Fruit fly (Drosophila melanogaster): Measurements from ENCODE around the gene Strip.

DNA sequence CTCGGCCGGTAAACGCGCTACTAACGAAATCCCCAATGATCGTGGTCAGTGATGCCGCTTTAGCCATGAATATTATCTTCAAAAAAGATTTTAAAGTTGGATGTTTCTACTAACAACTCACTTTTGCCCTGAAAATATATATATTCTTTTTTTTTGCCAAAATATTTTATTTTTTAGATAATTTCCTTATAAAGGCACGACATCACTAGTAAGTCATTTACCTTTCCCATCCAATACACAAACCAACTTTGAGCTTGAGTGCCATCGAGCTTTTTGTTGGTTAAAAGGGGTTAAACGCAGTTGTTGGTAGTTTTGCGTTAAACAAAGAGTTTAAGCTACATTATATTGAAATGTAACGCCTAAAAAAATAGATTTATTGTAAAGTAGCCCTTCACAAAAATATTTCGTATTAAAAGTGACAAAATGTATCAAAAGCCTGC is 25.6 kb downstream of the Strip start, which contains the start of gene CG14968:
- TF ChIP-seq usp (GFP tag; optimal IDR thresholded peaks at IDR 0.05) (no peak), psq (optimal IDR thresholded peaks at IDR 0.05) (no peak), EcR (GFP tag; optimal IDR thresholded peaks at IDR 0.05) (no peak), CG8478 (optimal IDR thresholded peaks at IDR 0.05) (no peak), pan (optimal IDR thresholded peaks at IDR 0.05) (no peak)

Data from whole organism.